Worm (Caenorhabditis elegans) whole organism, L1 larva: Measurements from ENCODE around the gene CD4.1.

Source experiments
- ceh-63 ChIP-seq: fragments of 200-800 bp; sonication (Bioruptor generic); optimal IDR thresholded peaks from 2 replicates; lab custom pipeline; 2018; ENCODE audit warnings: mild to moderate bottlenecking, missing genetic modification characterization, missing compliant biosample characterization
- ceh-8 ChIP-seq: fragments of 200-800 bp; sonication (Bioruptor generic); optimal IDR thresholded peaks from 2 replicates; lab custom pipeline; 2018; ENCODE audit warnings: mild to moderate bottlenecking, missing genetic modification characterization, moderate library complexity, missing compliant biosample characterization
- ceh-88 ChIP-seq: fragments of 200-800 bp; sonication (Bioruptor generic); IDR thresholded peaks from 2 replicates; pipeline ENCODE4 v1.3.6; 2022; ENCODE audit warnings: missing genetic modification characterization, missing compliant biosample characterization
- dpl-1 ChIP-seq, 3 experiments: fragments of 150-350 bp in 2 of 3; sonication (generic microtip) in 1 of 3; optimal IDR thresholded peaks; 2 replicates each; lab custom pipeline; 2014 to 2017; ENCODE audit warnings: missing biosample characterization in 3 of 3, missing genetic modification characterization in 3 of 3, missing genetic modification reagents in 3 of 3
- efl-1 ChIP-seq, 4 experiments: fragments of 150-350 bp; optimal IDR thresholded peaks in 3 of 4; peaks in 1 of 4; 1 replicate in 1 of 4; 2 replicates in 3 of 4; lab custom pipeline; 2014; ENCODE audit warnings: missing biosample characterization in 2 of 4, missing genetic modification characterization in 2 of 4, missing genetic modification reagents in 2 of 4
- egl-13 ChIP-seq: sonication (generic microtip); optimal IDR thresholded peaks from 2 replicates; lab custom pipeline; 2016; ENCODE audit warnings: missing genotype, missing genetic modification reagents, missing genetic modification characterization, missing compliant biosample characterization
- elt-2 ChIP-seq: sonication (generic microtip); optimal IDR thresholded peaks from 2 replicates; lab custom pipeline; 2016; ENCODE audit warnings: missing genetic modification characterization, mild to moderate bottlenecking, inconsistent platforms, missing compliant biosample characterization, missing genetic modification reagents
- elt-3 ChIP-seq, 6 experiments: fragments of 150-350 bp in 1 of 6; sonication (generic microtip); optimal IDR thresholded peaks; 2 replicates each; lab custom pipeline; 2017 to 2018; ENCODE audit warnings: missing biosample characterization in 6 of 6, missing genetic modification characterization in 6 of 6, inconsistent platforms in 1 of 6
- fkh-10 ChIP-seq: sonication (generic microtip); optimal IDR thresholded peaks from 2 replicates; lab custom pipeline; 2017; ENCODE audit warnings: missing biosample characterization, missing genetic modification reagents, missing genetic modification characterization
- fkh-4 ChIP-seq: sonication (generic microtip); optimal IDR thresholded peaks from 2 replicates; lab custom pipeline; 2016; ENCODE audit warnings: missing compliant biosample characterization, missing genetic modification characterization, borderline replicate concordance
- fos-1 ChIP-seq: fragments of 150-350 bp; optimal IDR thresholded peaks from 2 replicates; lab custom pipeline; 2014; ENCODE audit warnings: missing biosample characterization, missing genetic modification characterization
- grh-1 ChIP-seq: fragments of 200-800 bp; sonication (Bioruptor generic); IDR thresholded peaks from 2 replicates; pipeline ENCODE4 v1.3.6; 2022; ENCODE audit warnings: missing genetic modification reagents, missing genetic modification characterization, missing compliant biosample characterization
- irx-1 ChIP-seq: sonication (generic microtip); optimal IDR thresholded peaks from 2 replicates; lab custom pipeline; 2016; ENCODE audit warnings: missing genetic modification characterization, missing compliant biosample characterization
- isw-1 ChIP-seq: fragments of 200-800 bp; sonication (Bioruptor generic); IDR thresholded peaks from 2 replicates; pipeline ENCODE4 v1.3.6; 2022; ENCODE audit warnings: missing genetic modification characterization, missing compliant biosample characterization
- lin-14 ChIP-seq: fragments of 200-800 bp; sonication (Bioruptor generic); optimal IDR thresholded peaks from 2 replicates; lab custom pipeline; 2018; ENCODE audit warnings: mild to moderate bottlenecking, missing genetic modification characterization, moderate library complexity, missing compliant biosample characterization
- lin-35 ChIP-seq, 2 experiments: fragments of 150-350 bp; optimal IDR thresholded peaks; 2 replicates each; lab custom pipeline; 2014; ENCODE audit warnings: missing biosample characterization in 2 of 2, missing genetic modification characterization in 2 of 2, missing genetic modification reagents in 2 of 2
- lin-39 ChIP-seq: fragments of 150-350 bp; optimal IDR thresholded peaks from 2 replicates; lab custom pipeline; 2014; ENCODE audit warnings: missing biosample characterization, missing genetic modification reagents, missing genetic modification characterization
- lir-3 ChIP-seq: sonication (generic microtip); optimal IDR thresholded peaks from 2 replicates; lab custom pipeline; 2016; ENCODE audit warnings: mild to moderate bottlenecking, missing genetic modification characterization, moderate library complexity, missing compliant biosample characterization; ENCODE audit not compliant: poor library complexity
- mab-9 ChIP-seq: fragments of 200-800 bp; sonication (Bioruptor generic); IDR thresholded peaks from 2 replicates; pipeline ENCODE4 v1.3.6; 2022; ENCODE audit warnings: missing genetic modification reagents, missing genetic modification characterization, missing compliant biosample characterization
- nhr-12 ChIP-seq: sonication (generic microtip); optimal IDR thresholded peaks from 2 replicates; lab custom pipeline; 2017; ENCODE audit warnings: missing biosample characterization, missing genetic modification characterization
- nhr-19 ChIP-seq: fragments of 200-800 bp; sonication (Bioruptor generic); conservative IDR thresholded peaks from 2 replicates; pipeline ENCODE4 v1.3.6; 2022; ENCODE audit warnings: missing genetic modification characterization, missing compliant biosample characterization
- nhr-47 ChIP-seq: sonication (generic microtip); optimal IDR thresholded peaks from 2 replicates; lab custom pipeline; 2016; ENCODE audit warnings: mild to moderate bottlenecking, missing genetic modification characterization, moderate library complexity, missing compliant biosample characterization
- nhr-71 ChIP-seq: sonication (generic microtip); optimal IDR thresholded peaks from 2 replicates; lab custom pipeline; 2016; ENCODE audit warnings: mild to moderate bottlenecking, missing genetic modification characterization, moderate library complexity, missing compliant biosample characterization
- nhr-76 ChIP-seq: sonication (generic microtip); optimal IDR thresholded peaks from 2 replicates; lab custom pipeline; 2017; ENCODE audit warnings: missing biosample characterization, missing genetic modification characterization
- nhr-77 ChIP-seq: fragments of 150-350 bp; optimal IDR thresholded peaks from 2 replicates; lab custom pipeline; 2014; ENCODE audit warnings: missing biosample characterization, missing genetic modification characterization
- nhr-90 ChIP-seq: sonication (generic microtip); optimal IDR thresholded peaks from 2 replicates; lab custom pipeline; 2016; ENCODE audit warnings: mild to moderate bottlenecking, missing genetic modification characterization, missing compliant biosample characterization; ENCODE audit not compliant: poor library complexity
- pag-3 ChIP-seq: sonication (generic microtip); optimal IDR thresholded peaks from 2 replicates; lab custom pipeline; 2017; ENCODE audit warnings: missing genetic modification characterization, mild to moderate bottlenecking, missing compliant biosample characterization, antibody characterized with exemption, borderline replicate concordance; ENCODE audit not compliant: insufficient read depth
- pqm-1 ChIP-seq: sonication (generic microtip); optimal IDR thresholded peaks from 3 replicates; lab custom pipeline; 2017; ENCODE audit warnings: missing biosample characterization, missing genetic modification characterization
- rnt-1 ChIP-seq: sonication (generic microtip); optimal IDR thresholded peaks from 2 replicates; lab custom pipeline; 2016; ENCODE audit warnings: mild to moderate bottlenecking, missing genetic modification characterization, moderate library complexity, missing compliant biosample characterization
- snpc-4 ChIP-seq: fragments of 150-350 bp; optimal IDR thresholded peaks from 2 replicates; lab custom pipeline; 2014; ENCODE audit warnings: missing biosample characterization, missing genetic modification characterization
- sox-4 ChIP-seq: sonication (generic microtip); optimal IDR thresholded peaks from 2 replicates; lab custom pipeline; 2016; ENCODE audit warnings: missing genetic modification characterization, missing compliant biosample characterization
- swsn-7 ChIP-seq: sonication (generic microtip); optimal IDR thresholded peaks from 2 replicates; lab custom pipeline; 2016; ENCODE audit warnings: missing genetic modification characterization, missing compliant biosample characterization
- unc-30 ChIP-seq: sonication (generic microtip); optimal IDR thresholded peaks from 2 replicates; lab custom pipeline; 2017; ENCODE audit warnings: missing biosample characterization, missing genetic modification characterization
- unc-62 ChIP-seq: fragments of 150-350 bp; optimal IDR thresholded peaks from 2 replicates; lab custom pipeline; 2014; ENCODE audit warnings: missing biosample characterization, missing genetic modification reagents, missing genetic modification characterization
- vab-15 ChIP-seq: sonication (generic microtip); optimal IDR thresholded peaks from 2 replicates; lab custom pipeline; 2017; ENCODE audit warnings: missing genotype, mild to moderate bottlenecking, missing genetic modification characterization, missing compliant biosample characterization
- xbp-1 ChIP-seq: sonication (generic microtip); optimal IDR thresholded peaks from 2 replicates; lab custom pipeline; 2016; ENCODE audit warnings: missing genetic modification characterization, missing compliant biosample characterization
- zip-4 ChIP-seq: fragments of 200-800 bp; sonication (Bioruptor generic); optimal IDR thresholded peaks from 2 replicates; lab custom pipeline; 2018; ENCODE audit warnings: mild to moderate bottlenecking, missing genetic modification characterization, moderate library complexity, missing compliant biosample characterization

The CD4.1 gene

DNA sequence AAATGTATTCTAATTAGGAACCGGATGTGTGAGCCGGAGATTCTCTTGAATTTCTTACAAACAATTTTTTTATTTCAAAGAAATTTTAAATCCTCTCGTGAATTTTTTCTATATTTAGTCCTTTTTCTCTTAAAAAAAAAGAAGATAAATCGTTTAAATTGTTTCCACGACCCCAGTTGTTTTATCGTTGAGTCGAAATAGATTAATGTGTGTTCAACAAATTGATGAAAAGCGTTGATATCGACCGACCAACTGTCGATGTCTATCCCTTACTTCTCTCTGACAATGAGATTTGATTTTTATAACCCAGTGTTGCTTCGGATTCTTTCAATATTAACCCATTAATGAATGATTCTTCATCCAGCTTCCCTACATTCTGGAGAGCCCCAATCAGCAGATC is at the start of gene CD4.1:
Gene CD4.1 (plus strand): TSS at position 301 of the 400 bp plus-strand sequence.
- TF ChIP-seq nhr-19 (GFP tag; lab: Robert Waterston, UW) (no peak), rnt-1 (tag; lab: Kevin White, UChicago) (peak; percentile 38)

- no peak for TF ChIP-seq lin-35 (GFP tag; optimal IDR thresholded peaks at IDR 0.05; lab: Kevin White, UChicago)
- TF ChIP-seq nhr-47, result no peak
- no peak for TF ChIP-seq nhr-71 (tag; lab: Kevin White, UChicago)
- no peak for TF ChIP-seq unc-30 (tag; lab: Kevin White, UChicago)
- TF ChIP-seq nhr-76 (tag; lab: Kevin White, UChicago), result no peak
- no peak for TF ChIP-seq dpl-1 (GFP tag; optimal IDR thresholded peaks at IDR 0.05; lab: Kevin White, UChicago)
- no peak for TF ChIP-seq efl-1 (optimal IDR thresholded peaks at IDR 0.05; lab: Kevin White, UChicago)
- TF ChIP-seq efl-1 (GFP tag; optimal IDR thresholded peaks at IDR 0.05 in 1 of 2; lab: Kevin White, UChicago), result no peak
Observed at ce11 chrV:5558590-5558989, 47.8 kb upstream of the CD4.1 start, which contains the start of gene glb-5. Gene glb-5 (plus strand): TSS chrV:5558890.

DNA sequence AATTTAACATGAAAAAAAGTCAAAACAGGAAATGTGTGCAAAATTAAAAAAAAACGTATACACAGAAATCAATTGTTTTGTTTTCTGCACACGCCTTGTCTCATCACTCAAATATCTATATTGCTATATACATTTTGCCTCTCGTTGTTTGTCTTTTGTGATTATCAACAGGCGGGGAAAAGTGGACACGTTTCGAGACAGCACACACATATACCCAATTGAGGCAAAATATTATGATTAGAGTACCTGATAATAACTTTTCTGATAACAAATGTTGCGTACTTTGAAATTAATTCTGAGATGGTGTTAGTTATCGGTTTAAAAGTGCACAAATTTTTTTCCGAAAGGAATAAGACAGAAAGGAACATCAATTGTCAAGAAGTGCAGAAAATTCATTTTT is 46.5 kb upstream of the CD4.1 start:
- TF ChIP-seq nhr-90 (tag; lab: Kevin White, UChicago), result peak; percentile 21
- TF ChIP-seq dpl-1 (GFP tag; optimal IDR thresholded peaks at IDR 0.05; lab: Kevin White, UChicago), result no peak
- TF ChIP-seq lin-14 (GFP tag; lab: Kevin White, UChicago), result peak; percentile 26
- peak in 1 of 2 experiments; percentile 31 for TF ChIP-seq lin-35 (GFP tag; optimal IDR thresholded peaks at IDR 0.05; lab: Kevin White, UChicago)
- TF ChIP-seq lir-3 (tag; lab: Kevin White, UChicago), result no peak
- no peak for TF ChIP-seq unc-62 (GFP tag; lab: Kevin White, UChicago)
- peak; percentile 77 for TF ChIP-seq pqm-1 (tag; lab: Kevin White, UChicago)
- TF ChIP-seq sox-4 (tag; lab: Kevin White, UChicago), result no peak
- peak; percentile 88 for TF ChIP-seq elt-2 (tag; lab: Kevin White, UChicago)
- no peak for TF ChIP-seq nhr-76 (tag; lab: Kevin White, UChicago)
- no peak for TF ChIP-seq pag-3
- TF ChIP-seq nhr-12 (tag; lab: Kevin White, UChicago), result no peak
- no peak for TF ChIP-seq elt-3 (tag; optimal IDR thresholded peaks at IDR 0.05; lab: Kevin White, UChicago)
- TF ChIP-seq, all 84 proteins: peak for 5

- TF ChIP-seq grh-1 (GFP tag; lab: Robert Waterston, UW) (no peak), mab-9 (no peak), ceh-88 (no peak), fkh-10 (GFP tag; lab: Kevin White, UChicago) (no peak), fkh-4 (tag; lab: Kevin White, UChicago) (no peak), xbp-1 (no peak), vab-15 (no peak), zip-4 (no peak), fos-1 (no peak), nhr-77 (tag; lab: Kevin White, UChicago) (no peak), egl-13 (no peak), swsn-7 (tag; lab: Kevin White, UChicago) (no peak), lin-39 (tag; lab: Kevin White, UChicago) (no peak), ceh-8 (GFP tag; lab: Kevin White, UChicago) (no peak), isw-1 (GFP tag; lab: Robert Waterston, UW) (no peak), irx-1 (tag; lab: Kevin White, UChicago) (no peak), snpc-4 (no peak), elt-3 (tag; optimal IDR thresholded peaks at IDR 0.05; lab: Kevin White, UChicago) (no peak), ceh-63 (GFP tag; lab: Kevin White, UChicago) (no peak)
Observed at ce11 chrV:5567119-5567518, 39.2 kb upstream of the CD4.1 start, which contains the start of gene C18C4.7. Gene C18C4.7 (minus strand): TSS chrV:5567219.
